Worm (Caenorhabditis elegans): ENCODE measurements around the gene F53B2.8.

Gene F53B2.8

ce11 chrIV:12545902-12546301, 18.7 kb upstream of the F53B2.8 start:
- TF ChIP-seq zip-8 (tag; optimal IDR thresholded peaks at IDR 0.05) (peak; percentile 97), mep-1 (tag; optimal IDR thresholded peaks at IDR 0.05) (no peak), cnd-1 (tag; optimal IDR thresholded peaks at IDR 0.05) (peak; percentile 58), ceh-43 (GFP tag; optimal IDR thresholded peaks at IDR 0.05) (peak; percentile 47), nhr-76 (tag; optimal IDR thresholded peaks at IDR 0.05) (no peak), mls-2 (tag; optimal IDR thresholded peaks at IDR 0.05) (peak; percentile 46), ceh-83 (GFP tag; optimal IDR thresholded peaks at IDR 0.05) (peak; percentile 44), sem-2 (GFP tag; optimal IDR thresholded peaks at IDR 0.05) (no peak)

ce11 chrIV:12545393-12545792, 18.2 kb upstream of the F53B2.8 start:
- TF ChIP-seq mls-2 (tag; optimal IDR thresholded peaks at IDR 0.05) (no peak), unc-39 (tag; optimal IDR thresholded peaks at IDR 0.05) (no peak), unc-120 (tag; optimal IDR thresholded peaks at IDR 0.05; ENCODE audit: poor library complexity, severe bottlenecking) (no peak), nhr-28 (tag; optimal IDR thresholded peaks at IDR 0.05) (no peak), ces-1 (GFP tag; optimal IDR thresholded peaks at IDR 0.05) (peak; percentile 57), unc-62 (GFP tag; optimal IDR thresholded peaks at IDR 0.05) (no peak)

ce11 chrIV:12544624-12545023, 17.4 kb upstream of the F53B2.8 start:
- no peak for TF ChIP-seq tbx-8 (GFP tag; optimal IDR thresholded peaks at IDR 0.05)
- peak; percentile 30 for TF ChIP-seq zip-8 (tag; optimal IDR thresholded peaks at IDR 0.05)
- peak; percentile 66 for TF ChIP-seq nhr-2 (tag; optimal IDR thresholded peaks at IDR 0.05)
- peak; percentile 39 for TF ChIP-seq ceh-43 (GFP tag; optimal IDR thresholded peaks at IDR 0.05)
- no peak for TF ChIP-seq elt-1 (tag; optimal IDR thresholded peaks at IDR 0.05; ENCODE audit: borderline replicate concordance, insufficient read depth)

ce11 chrIV:12542011-12542410, 14.8 kb upstream of the F53B2.8 start, which contains the start of gene ham-1:
Gene ham-1, plus strand, starts transcription at chrIV:12542183.
- TF ChIP-seq snpc-4 (tag; optimal IDR thresholded peaks at IDR 0.05) (no peak), nhr-28 (tag; optimal IDR thresholded peaks at IDR 0.05) (no peak), nhr-12 (tag; optimal IDR thresholded peaks at IDR 0.05) (no peak), ces-1 (GFP tag; optimal IDR thresholded peaks at IDR 0.05) (no peak), mls-2 (tag; optimal IDR thresholded peaks at IDR 0.05) (no peak), bed-3 (GFP tag; optimal IDR thresholded peaks at IDR 0.05) (no peak), unc-39 (tag; optimal IDR thresholded peaks at IDR 0.05) (no peak)

- no peak for TF ChIP-seq M03D4.4 (tag; optimal IDR thresholded peaks at IDR 0.05)
- no peak for TF ChIP-seq blmp-1 (tag; optimal IDR thresholded peaks at IDR 0.05)
- no peak for TF ChIP-seq zip-8 (tag; optimal IDR thresholded peaks at IDR 0.05)
- no peak for TF ChIP-seq ham-2 (GFP tag; optimal IDR thresholded peaks at IDR 0.05)
- TF ChIP-seq sem-2 (GFP tag; optimal IDR thresholded peaks at IDR 0.05), result no peak
- no peak for TF ChIP-seq cnd-1 (tag; optimal IDR thresholded peaks at IDR 0.05)
- TF ChIP-seq hlh-1 (tag; optimal IDR thresholded peaks at IDR 0.05), result no peak
- TF ChIP-seq ceh-43 (GFP tag; optimal IDR thresholded peaks at IDR 0.05), result no peak
- no peak for TF ChIP-seq lsy-2 (tag; optimal IDR thresholded peaks at IDR 0.05)
- TF ChIP-seq tbx-8 (GFP tag; optimal IDR thresholded peaks at IDR 0.05), result no peak
- no peak for TF ChIP-seq nhr-2 (tag; optimal IDR thresholded peaks at IDR 0.05)
- no peak for TF ChIP-seq mls-2 (tag; optimal IDR thresholded peaks at IDR 0.05)
- TF ChIP-seq ztf-11 (tag; optimal IDR thresholded peaks at IDR 0.05), result no peak
- TF ChIP-seq snpc-4 (tag; optimal IDR thresholded peaks at IDR 0.05), result no peak
- no peak for TF ChIP-seq lin-13 (tag; optimal IDR thresholded peaks at IDR 0.05)
- no peak for TF ChIP-seq lin-32 (GFP tag; optimal IDR thresholded peaks at IDR 0.05)
These were observed 13.0 kb upstream of the F53B2.8 start for ce11 chrIV:12540242-12540641.

- TF ChIP-seq ham-2 (GFP tag; optimal IDR thresholded peaks at IDR 0.05), result no peak
- peak; percentile 95 for TF ChIP-seq zip-8 (tag; optimal IDR thresholded peaks at IDR 0.05)
- peak; percentile 88 for TF ChIP-seq nhr-2 (tag; optimal IDR thresholded peaks at IDR 0.05)
- TF ChIP-seq cnd-1 (tag; optimal IDR thresholded peaks at IDR 0.05), result peak; percentile 8
- no peak for TF ChIP-seq ces-1 (GFP tag; optimal IDR thresholded peaks at IDR 0.05)
- TF ChIP-seq lsy-2 (tag; optimal IDR thresholded peaks at IDR 0.05), result no peak
- TF ChIP-seq ztf-11 (tag; optimal IDR thresholded peaks at IDR 0.05), result no peak
These were observed 10.5 kb upstream of the F53B2.8 start for ce11 chrIV:12537694-12538093.

ce11 chrIV:12536358-12536757, 9.2 kb upstream of the F53B2.8 start:
- TF ChIP-seq cnd-1 (tag; optimal IDR thresholded peaks at IDR 0.05), result peak; percentile 22
- TF ChIP-seq sptf-1 (tag; optimal IDR thresholded peaks at IDR 0.05), result peak; percentile 56
- no peak for TF ChIP-seq elt-3 (tag; optimal IDR thresholded peaks at IDR 0.05)
- peak; percentile 64 for TF ChIP-seq ceh-43 (GFP tag; optimal IDR thresholded peaks at IDR 0.05)
- no peak for TF ChIP-seq unc-62 (GFP tag; optimal IDR thresholded peaks at IDR 0.05)

Data from whole organism, mixed stage, embryonic.